Fruit fly (Drosophila melanogaster) Kc167 (cell line): Measurements from ENCODE around the gene sau.

Experiments used
- Myc ChIP-seq: fragments of >200 bp; optimal IDR thresholded peaks from 2 replicates; lab custom pipeline; 2017; ENCODE audit warnings: missing external identifiers
- Sin3A ChIP-seq: fragments of >200 bp; optimal IDR thresholded peaks from 2 replicates; lab custom pipeline; 2018; ENCODE audit warnings: missing external identifiers
- h ChIP-seq: fragments of >200 bp; optimal IDR thresholded peaks from 3 replicates; lab custom pipeline; 2018; ENCODE audit warnings: missing external identifiers
- insv ChIP-seq: fragments of >200 bp; optimal IDR thresholded peaks from 3 replicates; lab custom pipeline; 2018; ENCODE audit warnings: missing external identifiers
- psq ChIP-seq: fragments of >200 bp; optimal IDR thresholded peaks from 2 replicates; lab custom pipeline; 2017; ENCODE audit warnings: missing external identifiers
- ttk ChIP-seq: sonication (Bioruptor generic); optimal IDR thresholded peaks from 2 replicates; lab custom pipeline; 2017; ENCODE audit warnings: missing external identifiers

sau gene

dm6 chr2L:2217067-2217684 is 9.0 kb upstream of the sau start, which contains the start of the genes CG15386, CG42371 and mio:
Gene CG15386 (minus strand): TSS chr2L:2217246.
Gene CG42371 (minus strand): TSS chr2L:2217246.
Gene mio (plus strand): TSS chr2L:2217290.
- TF ChIP-seq h (lab: Kevin White, UChicago): no peak

DNA sequence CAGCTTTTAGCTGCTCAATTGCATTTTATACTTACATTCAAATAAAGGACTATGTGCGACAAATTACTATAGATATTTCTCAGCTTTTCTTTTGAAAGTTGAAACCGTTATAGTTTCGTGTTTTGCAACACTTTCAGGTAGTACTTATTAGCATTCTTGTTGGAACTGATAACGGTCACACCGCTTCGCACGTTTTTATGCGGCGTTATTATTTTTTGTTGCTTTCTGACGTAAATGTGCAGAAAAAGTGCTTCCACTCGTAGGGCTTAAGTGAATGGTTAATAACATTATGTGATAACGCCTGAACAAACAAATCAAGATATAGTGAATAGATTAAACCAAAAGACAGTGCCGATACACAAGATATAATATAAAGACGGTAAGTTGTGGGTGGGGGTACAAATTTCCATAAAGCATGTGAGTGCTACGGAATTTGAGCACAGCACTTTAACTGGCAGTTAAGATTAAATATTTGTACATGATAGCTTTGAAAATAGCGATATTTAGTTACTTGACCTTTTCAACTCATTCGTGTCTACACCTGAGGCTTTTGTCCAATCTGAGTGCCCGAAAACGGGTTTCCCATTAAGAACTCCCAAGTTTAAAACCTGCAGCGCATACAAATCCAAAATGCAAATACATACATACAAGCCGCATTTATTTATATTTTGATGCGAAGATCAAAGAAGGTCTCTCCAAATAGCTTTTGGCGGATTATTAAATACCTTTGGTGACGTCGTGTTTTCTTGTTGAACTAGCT is 5.4 kb upstream of the sau start, which contains the start of gene papi:
Gene papi, plus strand, starts transcription at position 176 of the 760 bp plus-strand sequence.
- TF ChIP-seq psq (no peak), Sin3A (lab: Kevin White, UChicago) (no peak), Myc (lab: Kevin White, UChicago) (no peak), ttk (lab: Kevin White, UChicago) (no peak), insv (no peak), h (lab: Kevin White, UChicago) (no peak)

DNA sequence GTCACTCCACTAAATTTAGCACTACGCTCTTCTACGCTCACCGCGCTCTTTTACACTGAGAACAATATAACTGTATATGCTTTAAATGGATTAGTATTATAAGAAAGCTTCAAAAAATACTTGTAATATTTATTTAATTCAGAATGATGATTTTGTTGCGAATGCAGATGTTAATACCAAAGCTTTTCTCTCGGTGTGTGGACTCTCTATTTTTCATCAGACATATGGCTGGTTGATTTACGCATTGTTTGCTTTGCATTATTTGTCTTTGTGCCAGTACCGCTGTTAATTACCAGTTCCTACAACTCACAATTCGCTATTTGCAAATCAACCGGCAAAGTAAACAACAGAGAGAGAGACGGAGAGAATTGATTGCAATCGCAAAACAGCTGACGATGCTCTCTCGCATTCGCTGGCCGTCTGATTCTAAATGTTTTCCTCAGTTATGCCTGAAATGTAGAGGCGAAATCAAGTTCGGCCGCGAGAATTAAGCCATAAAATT is 4.4 kb upstream of the sau start:
- no peak for TF ChIP-seq h (lab: Kevin White, UChicago)
- TF ChIP-seq Myc (lab: Kevin White, UChicago): no peak
- TF ChIP-seq psq: no peak
- TF ChIP-seq insv: no peak
- TF ChIP-seq ttk (lab: Kevin White, UChicago): no peak
- no peak for TF ChIP-seq Sin3A (lab: Kevin White, UChicago)

DNA sequence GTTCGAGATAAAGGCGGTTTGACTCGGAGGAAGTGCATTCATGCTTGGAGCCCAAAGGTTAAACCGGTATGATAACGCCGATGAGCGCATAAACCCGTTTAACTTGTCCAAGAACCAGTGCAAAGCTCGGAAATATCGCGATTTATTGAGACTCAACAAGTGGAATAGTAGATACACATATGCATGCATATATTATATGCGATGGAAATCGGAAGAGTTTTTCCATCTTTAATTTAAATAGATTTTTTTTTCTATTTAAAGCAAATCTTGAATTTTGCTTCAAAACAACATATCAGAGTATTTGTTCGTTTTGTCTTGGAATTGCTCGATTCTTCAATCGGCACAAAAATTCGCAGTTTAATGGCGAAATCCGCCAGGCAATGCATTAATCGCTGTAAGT is 3.8 kb upstream of the sau start:
- TF ChIP-seq Sin3A (lab: Kevin White, UChicago): no peak

- no peak for TF ChIP-seq Sin3A (lab: Kevin White, UChicago)
- TF ChIP-seq insv: no peak
- TF ChIP-seq h (lab: Kevin White, UChicago): no peak
- TF ChIP-seq psq: no peak
- no peak for TF ChIP-seq ttk (lab: Kevin White, UChicago)
- no peak for TF ChIP-seq Myc (lab: Kevin White, UChicago)
Measured at dm6 chr2L:2227316-2227715, 1.2 kb downstream of the sau start.

DNA sequence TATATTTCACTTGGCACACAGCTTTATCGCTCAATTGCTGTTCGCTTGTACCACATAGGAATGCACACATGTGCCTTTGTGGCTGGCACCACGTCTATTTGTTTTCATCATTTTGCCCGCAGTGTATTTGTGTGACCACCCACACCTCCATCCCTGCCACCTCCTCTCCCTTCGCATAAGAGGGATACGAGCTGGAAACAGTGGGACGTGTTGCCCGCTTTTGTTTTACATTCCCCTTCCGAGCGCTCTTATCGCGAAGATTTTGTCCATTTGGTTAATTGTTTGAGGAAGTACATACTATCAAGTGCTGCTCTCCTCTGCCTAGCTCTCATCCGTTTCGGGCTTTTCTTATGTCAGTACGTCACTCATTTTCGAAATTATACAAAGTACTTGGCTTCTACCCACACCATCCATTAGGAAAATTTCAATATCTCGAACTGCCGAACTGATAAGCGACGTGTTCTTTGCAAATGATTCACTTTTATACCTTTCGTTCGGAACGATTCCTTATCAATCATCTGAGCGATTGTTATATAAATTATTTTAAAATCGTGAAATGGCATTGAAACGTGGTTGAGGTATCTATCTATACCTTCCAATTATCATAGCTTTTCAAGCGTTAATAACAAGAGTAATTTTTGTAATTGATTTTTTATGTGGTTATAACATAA is 2.2 kb downstream of the sau start:
- no peak for TF ChIP-seq ttk (lab: Kevin White, UChicago)
- no peak for TF ChIP-seq Sin3A (lab: Kevin White, UChicago)
- TF ChIP-seq psq: no peak
- no peak for TF ChIP-seq insv
- TF ChIP-seq h (lab: Kevin White, UChicago): no peak
- TF ChIP-seq Myc (lab: Kevin White, UChicago): no peak

DNA sequence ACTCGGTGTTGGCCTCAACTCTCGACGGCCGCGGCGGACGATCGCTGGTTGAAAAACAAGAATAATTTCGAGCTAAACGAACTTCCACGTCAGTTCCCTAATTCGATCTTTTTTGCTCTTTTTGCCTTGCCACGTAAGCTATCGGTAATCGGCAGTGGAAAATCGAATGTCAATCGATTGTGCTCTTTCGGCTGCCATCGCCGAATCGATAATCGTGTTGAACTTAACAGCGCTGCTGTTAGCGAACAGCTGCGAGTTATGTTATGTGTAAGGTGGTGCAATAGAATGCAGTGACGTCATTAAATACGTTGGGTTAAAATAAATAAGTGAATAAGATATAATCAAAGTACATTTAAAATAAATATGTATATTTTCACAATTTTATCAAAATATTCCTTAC is 10.6 kb downstream of the sau start, which contains the start of gene Sec24CD:
Gene Sec24CD, minus strand, starts transcription at position 123 of the 400 bp plus-strand sequence.
- no peak for TF ChIP-seq ttk (lab: Kevin White, UChicago)
- TF ChIP-seq Sin3A (lab: Kevin White, UChicago): no peak
- TF ChIP-seq psq: peak; percentile 28
- TF ChIP-seq Myc (lab: Kevin White, UChicago): no peak

dm6 chr2L:2238151-2238550 is 12.0 kb downstream of the sau start, which contains the start of gene Tengl3:
Gene Tengl3 (minus strand): TSS chr2L:2238251.
- TF ChIP-seq h (lab: Kevin White, UChicago): no peak
- no peak for TF ChIP-seq psq
- TF ChIP-seq Myc (lab: Kevin White, UChicago): no peak
- TF ChIP-seq insv: no peak
- TF ChIP-seq ttk (lab: Kevin White, UChicago): no peak

DNA sequence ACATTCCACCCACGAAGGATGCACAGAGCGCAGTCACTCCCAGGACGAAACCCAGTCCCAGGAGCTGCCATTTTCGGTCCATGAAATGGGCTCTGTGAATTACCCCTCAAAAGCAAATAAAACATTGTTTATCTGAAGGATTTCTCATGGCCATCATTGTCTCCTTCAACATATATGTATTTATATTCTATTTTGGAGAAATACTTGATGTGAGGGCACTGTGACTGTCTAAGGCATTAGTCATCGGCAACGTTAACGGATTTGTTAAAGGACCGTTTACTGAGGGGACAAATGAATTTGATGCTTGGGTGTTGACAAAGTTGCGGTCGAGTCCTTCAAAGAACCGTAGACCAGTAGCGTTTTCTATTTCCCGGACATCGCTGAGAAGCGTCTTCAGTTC is 13.1 kb downstream of the sau start, which contains the start of gene Tengl2:
Gene Tengl2, minus strand, starts transcription at position 101 of the 400 bp plus-strand sequence.
- TF ChIP-seq psq: no peak
- no peak for TF ChIP-seq Sin3A (lab: Kevin White, UChicago)
- no peak for TF ChIP-seq ttk (lab: Kevin White, UChicago)
- no peak for TF ChIP-seq insv
- no peak for TF ChIP-seq h (lab: Kevin White, UChicago)
- no peak for TF ChIP-seq Myc (lab: Kevin White, UChicago)

DNA sequence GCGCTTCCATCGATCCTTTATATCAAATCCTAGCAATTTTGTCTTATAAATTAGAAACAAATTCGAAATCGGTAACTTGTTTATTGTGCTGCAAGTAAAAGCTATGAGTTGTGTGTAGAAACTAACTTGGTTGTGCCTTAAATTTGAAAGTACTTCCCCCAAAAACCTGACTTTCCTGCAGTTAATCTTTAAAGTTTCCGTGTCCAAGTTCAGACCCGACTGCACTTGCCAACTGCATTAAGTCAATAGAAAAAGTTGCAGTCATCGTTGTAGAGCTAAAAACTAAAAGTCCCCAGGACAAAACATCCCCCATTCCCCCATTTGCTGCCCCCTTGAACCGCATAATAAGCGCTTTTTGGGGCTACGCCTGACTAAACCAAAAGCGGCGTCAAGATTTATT is 14.4 kb downstream of the sau start, which contains the start of gene Tengl1:
Gene Tengl1, minus strand, starts transcription at position 101 of the 400 bp plus-strand sequence.
- TF ChIP-seq Myc (lab: Kevin White, UChicago): no peak
- TF ChIP-seq ttk (lab: Kevin White, UChicago): no peak
- no peak for TF ChIP-seq psq
- no peak for TF ChIP-seq Sin3A (lab: Kevin White, UChicago)
- TF ChIP-seq h (lab: Kevin White, UChicago): no peak
- no peak for TF ChIP-seq insv

- TF ChIP-seq Myc (lab: Kevin White, UChicago) (no peak), psq (no peak), Sin3A (lab: Kevin White, UChicago) (no peak), ttk (lab: Kevin White, UChicago) (no peak), insv (no peak), h (lab: Kevin White, UChicago) (no peak)
Measured at dm6 chr2L:2242139-2242538, 16.0 kb downstream of the sau start, which contains the start of gene CG4267. Gene CG4267 (plus strand): TSS chr2L:2242378.

DNA sequence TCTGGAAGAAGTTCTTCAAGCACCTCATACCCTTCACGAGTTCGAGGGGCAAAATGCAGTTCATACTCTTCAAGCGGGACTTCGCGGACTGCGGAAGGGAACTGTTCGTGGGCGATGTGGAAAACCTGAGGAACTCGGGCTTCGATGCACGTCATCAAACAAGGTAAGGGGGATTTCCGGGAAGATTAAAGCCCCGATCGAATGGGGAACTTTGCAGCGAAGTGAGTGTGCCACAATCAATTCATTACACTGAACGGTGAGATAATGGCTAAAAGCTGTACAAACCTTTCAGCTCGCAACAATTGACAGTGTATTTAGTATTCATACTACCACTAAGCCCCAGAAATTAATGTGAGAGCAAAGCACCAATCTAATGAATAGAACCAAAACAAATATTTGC is 16.6 kb downstream of the sau start:
- TF ChIP-seq h (lab: Kevin White, UChicago) (no peak), ttk (lab: Kevin White, UChicago) (no peak), insv (no peak), Sin3A (lab: Kevin White, UChicago) (no peak), psq (no peak), Myc (lab: Kevin White, UChicago) (no peak)
